Worm (Caenorhabditis elegans): ENCODE measurements around the gene F17A2.16.

DNA sequence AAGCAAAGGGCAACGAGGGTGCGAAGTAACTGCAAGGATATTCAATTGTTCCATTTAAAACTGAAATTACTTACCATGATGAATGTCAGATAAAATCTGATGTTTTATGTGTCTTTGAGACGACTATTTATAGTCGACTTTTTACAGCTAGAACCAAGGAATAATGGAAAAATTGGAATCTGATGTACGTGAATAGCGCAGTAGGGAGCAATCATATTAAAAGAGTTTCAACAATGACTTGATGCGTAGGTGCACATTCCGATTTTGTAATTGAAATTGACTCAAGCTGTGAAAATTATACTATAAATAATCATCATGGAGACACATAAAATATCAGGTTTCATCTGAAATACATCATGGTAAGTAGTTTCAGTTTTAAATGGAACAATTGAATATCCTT lies 35.0 kb downstream of the F17A2.16 start, which contains the start of the genes nspc-9 and nspc-10:
- TF ChIP-seq flt-1 (GFP tag; IDR thresholded peaks at IDR 0.05) (no peak), med-1 (GFP tag; optimal IDR thresholded peaks at IDR 0.05; ENCODE audit: insufficient read depth) (no peak), tab-1 (GFP tag; IDR thresholded peaks at IDR 0.05) (no peak), T22C8.4 (GFP tag; IDR thresholded peaks at IDR 0.05) (no peak), cog-1 (tag; optimal IDR thresholded peaks at IDR 0.05) (no peak), ztf-29 (GFP tag; IDR thresholded peaks at IDR 0.05) (no peak)

Data from whole organism, midembryonic.